Worm (Caenorhabditis elegans) whole organism, late embryonic: ENCODE measurements around the gene C06G3.3.

ENCODE experiments used
- C08G9.2 ChIP-seq: sonication (generic microtip); optimal IDR thresholded peaks from 2 replicates; lab custom pipeline; 2016; ENCODE audit warnings: mild to moderate bottlenecking, missing genetic modification characterization, moderate library complexity, missing compliant biosample characterization
- ama-1 ChIP-seq: fragments of 150-350 bp; optimal IDR thresholded peaks from 2 replicates; lab custom pipeline; 2014
- mec-3 ChIP-seq: sonication (generic microtip); optimal IDR thresholded peaks from 2 replicates; lab custom pipeline; 2016; ENCODE audit warnings: borderline replicate concordance, missing genetic modification characterization, missing compliant biosample characterization
- pros-1 ChIP-seq: fragments of 150-350 bp; optimal IDR thresholded peaks from 2 replicates; lab custom pipeline; 2014; ENCODE audit warnings: missing biosample characterization, missing genetic modification reagents, missing genetic modification characterization
- tbx-7 ChIP-seq: sonication (generic microtip); optimal IDR thresholded peaks from 2 replicates; lab custom pipeline; 2016; ENCODE audit warnings: missing genotype, missing genetic modification characterization, missing compliant biosample characterization
- unc-3 ChIP-seq, 2 experiments: fragments of 200-800 bp in 1 of 2; sonication (Bioruptor generic) in 1 of 2; sonication (generic microtip) in 1 of 2; conservative IDR thresholded peaks in 1 of 2; optimal IDR thresholded peaks in 1 of 2; 2 replicates each; pipeline versions ENCODE4 v1.3.6 to Lab custom; 2016 to 2022; ENCODE audit warnings: missing compliant biosample characterization in 2 of 2, missing genetic modification characterization in 2 of 2, missing genetic modification reagents in 1 of 2

DNA sequence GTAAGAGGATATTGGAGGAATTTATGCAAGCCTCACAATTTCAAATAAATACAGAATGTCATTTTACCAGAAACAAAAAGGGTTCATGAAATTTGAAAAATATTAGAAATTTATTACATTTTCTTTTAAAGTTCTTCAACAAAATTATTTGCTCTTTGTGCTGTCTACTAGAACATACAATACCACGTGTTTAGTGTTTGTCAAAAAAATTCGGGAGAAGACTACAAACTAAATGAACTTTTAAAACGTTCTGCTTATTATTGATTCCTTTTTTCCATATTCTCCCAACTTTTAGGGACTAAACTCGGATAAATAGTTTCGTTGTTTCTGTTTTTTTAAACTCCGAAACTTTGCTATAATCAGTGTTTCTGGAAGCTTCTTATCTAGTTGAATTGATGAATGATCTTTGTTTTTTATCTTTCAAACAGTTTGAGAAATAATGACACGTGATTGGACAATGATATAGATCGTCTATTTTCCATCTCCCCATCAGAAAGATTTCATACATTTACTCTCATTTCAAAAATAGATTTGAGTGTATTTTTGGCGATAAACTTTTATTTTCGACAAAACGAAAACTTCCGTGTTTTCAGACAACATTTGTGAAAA, 12.8 kb downstream of the C06G3.3 start:
- TF ChIP-seq tbx-7 (tag; lab: Kevin White, UChicago) (no peak), pros-1 (tag; lab: Kevin White, UChicago) (no peak), mec-3 (tag; lab: Kevin White, UChicago) (no peak), unc-3 (GFP tag; conservative IDR thresholded peaks at IDR 0.05; lab: Robert Waterston, UW) (no peak), unc-3 (tag; optimal IDR thresholded peaks at IDR 0.05; lab: Kevin White, UChicago) (no peak), ama-1 (lab: Kevin White, UChicago) (no peak), C08G9.2 (tag; lab: Kevin White, UChicago) (no peak)
